Worm (Caenorhabditis elegans): ENCODE results near the gene C56C10.6.

C56C10.6 gene

ce11 chrII:6568707-6569106 is 12.4 kb downstream of the C56C10.6 start, which contains the start of gene sra-27:
sra-27 (plus strand) TSS chrII:6569007.
- TF ChIP-seq elt-3 (tag; optimal IDR thresholded peaks at IDR 0.05) (no peak), snpc-4 (tag; optimal IDR thresholded peaks at IDR 0.05) (no peak), unc-39 (tag; optimal IDR thresholded peaks at IDR 0.05) (no peak), nhr-28 (tag; optimal IDR thresholded peaks at IDR 0.05) (no peak), unc-120 (tag; optimal IDR thresholded peaks at IDR 0.05; ENCODE audit: poor library complexity, severe bottlenecking) (no peak), ceh-83 (GFP tag; optimal IDR thresholded peaks at IDR 0.05) (no peak), mab-5 (tag; optimal IDR thresholded peaks at IDR 0.05) (no peak), ces-1 (GFP tag; optimal IDR thresholded peaks at IDR 0.05) (no peak), pha-4 (tag; optimal IDR thresholded peaks at IDR 0.05) (no peak), lin-13 (tag; optimal IDR thresholded peaks at IDR 0.05) (no peak), nhr-2 (tag; optimal IDR thresholded peaks at IDR 0.05) (no peak), unc-62 (GFP tag; optimal IDR thresholded peaks at IDR 0.05) (no peak)

- TF ChIP-seq bed-3 (GFP tag; optimal IDR thresholded peaks at IDR 0.05) (no peak), nhr-2 (tag; optimal IDR thresholded peaks at IDR 0.05) (no peak), nhr-12 (tag; optimal IDR thresholded peaks at IDR 0.05) (no peak), elt-1 (tag; optimal IDR thresholded peaks at IDR 0.05; ENCODE audit: borderline replicate concordance, insufficient read depth) (no peak), snpc-4 (tag; optimal IDR thresholded peaks at IDR 0.05) (no peak), sem-2 (GFP tag; optimal IDR thresholded peaks at IDR 0.05) (no peak), unc-120 (tag; optimal IDR thresholded peaks at IDR 0.05; ENCODE audit: poor library complexity, severe bottlenecking) (no peak), elt-3 (tag; optimal IDR thresholded peaks at IDR 0.05) (no peak), lin-13 (tag; optimal IDR thresholded peaks at IDR 0.05) (no peak)
Observed at ce11 chrII:6566628-6567180, 14.4 kb downstream of the C56C10.6 start, which contains the start of the genes F18C5.5 and F18C5.9. F18C5.5 (minus strand) TSS chrII:6566728. F18C5.9 (plus strand) TSS chrII:6567130.

DNA sequence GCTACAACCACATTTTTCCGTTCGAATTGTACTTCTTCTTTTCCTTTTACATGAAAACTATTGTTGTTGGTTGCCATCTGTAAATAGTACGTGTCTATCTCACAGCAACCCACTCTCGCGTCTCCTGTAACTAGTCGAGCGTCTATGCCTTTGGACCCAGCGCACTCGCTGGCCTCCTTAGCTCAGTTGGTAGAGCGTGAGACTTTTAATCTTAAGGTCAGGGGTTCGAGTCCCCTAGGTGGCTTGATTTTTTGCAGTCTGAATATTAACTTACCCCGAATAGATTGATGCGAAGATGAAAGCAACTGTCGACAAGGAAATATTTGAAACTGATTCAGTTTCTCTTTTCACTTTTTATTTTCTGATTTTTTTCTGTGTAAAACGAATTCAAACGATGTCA is 16.1 kb downstream of the C56C10.6 start, which contains the start of gene mpz-3:
mpz-3 (minus strand) TSS at position 320 of the 400 bp plus-strand sequence.
- TF ChIP-seq tbx-8 (GFP tag; optimal IDR thresholded peaks at IDR 0.05) = no peak
- TF ChIP-seq flh-1 (GFP tag; optimal IDR thresholded peaks at IDR 0.05) = peak; percentile 18
- no peak for TF ChIP-seq lsy-2 (tag; optimal IDR thresholded peaks at IDR 0.05)
- TF ChIP-seq ces-1 (GFP tag; optimal IDR thresholded peaks at IDR 0.05) = no peak
- TF ChIP-seq hlh-1 (tag; optimal IDR thresholded peaks at IDR 0.05) = no peak
- peak; percentile 58 for TF ChIP-seq drap-1 (GFP tag; optimal IDR thresholded peaks at IDR 0.05)
- no peak for TF ChIP-seq sptf-1 (tag; optimal IDR thresholded peaks at IDR 0.05)
- peak; percentile 83 for TF ChIP-seq ceh-83 (GFP tag; optimal IDR thresholded peaks at IDR 0.05)
- TF ChIP-seq ztf-11 (tag; optimal IDR thresholded peaks at IDR 0.05) = no peak
- no peak for TF ChIP-seq nhr-12 (tag; optimal IDR thresholded peaks at IDR 0.05)
- no peak for TF ChIP-seq unc-39 (tag; optimal IDR thresholded peaks at IDR 0.05)
- no peak for TF ChIP-seq mep-1 (tag; optimal IDR thresholded peaks at IDR 0.05)
- TF ChIP-seq nhr-76 (tag; optimal IDR thresholded peaks at IDR 0.05) = no peak
- no peak for TF ChIP-seq bed-3 (GFP tag; optimal IDR thresholded peaks at IDR 0.05)
- no peak for TF ChIP-seq ceh-39 (tag; optimal IDR thresholded peaks at IDR 0.05)
- TF ChIP-seq unc-120 (tag; optimal IDR thresholded peaks at IDR 0.05; ENCODE audit: poor library complexity, severe bottlenecking) = no peak
- no peak for TF ChIP-seq blmp-1 (tag; optimal IDR thresholded peaks at IDR 0.05)
- no peak for TF ChIP-seq nhr-237 (tag; optimal IDR thresholded peaks at IDR 0.05)
- no peak for TF ChIP-seq M03D4.4 (tag; optimal IDR thresholded peaks at IDR 0.05)
- peak; percentile 0 for TF ChIP-seq ceh-43 (GFP tag; optimal IDR thresholded peaks at IDR 0.05)
- TF ChIP-seq elt-3 (tag; optimal IDR thresholded peaks at IDR 0.05) = no peak
- no peak for TF ChIP-seq zip-8 (tag; optimal IDR thresholded peaks at IDR 0.05)
- TF ChIP-seq pha-4 (tag; optimal IDR thresholded peaks at IDR 0.05) = no peak
- no peak for TF ChIP-seq lin-13 (tag; optimal IDR thresholded peaks at IDR 0.05)
- no peak for TF ChIP-seq nhr-28 (tag; optimal IDR thresholded peaks at IDR 0.05)
- TF ChIP-seq ham-2 (GFP tag; optimal IDR thresholded peaks at IDR 0.05) = no peak
- TF ChIP-seq lin-32 (GFP tag; optimal IDR thresholded peaks at IDR 0.05) = peak; percentile 14
- no peak for TF ChIP-seq mab-5 (tag; optimal IDR thresholded peaks at IDR 0.05)
- TF ChIP-seq sem-2 (GFP tag; optimal IDR thresholded peaks at IDR 0.05) = peak; percentile 30
- TF ChIP-seq unc-62 (GFP tag; optimal IDR thresholded peaks at IDR 0.05) = no peak
- TF ChIP-seq snpc-4 (tag; optimal IDR thresholded peaks at IDR 0.05) = no peak
- TF ChIP-seq nhr-2 (tag; optimal IDR thresholded peaks at IDR 0.05) = no peak
- no peak for TF ChIP-seq mls-2 (tag; optimal IDR thresholded peaks at IDR 0.05)
- TF ChIP-seq elt-1 (tag; optimal IDR thresholded peaks at IDR 0.05; ENCODE audit: borderline replicate concordance, insufficient read depth) = no peak
- TF ChIP-seq cnd-1 (tag; optimal IDR thresholded peaks at IDR 0.05) = peak; percentile 55
